Fruit fly (Drosophila melanogaster) whole organism, embryonic: ENCODE measurements around the gene CG31230.

ENCODE experiments used
- CG10959 ChIP-seq: fragments of 200-800 bp; sonication (Bioruptor generic); IDR thresholded peaks from 2 replicates; pipeline ENCODE4 v1.3.6; 2022; ENCODE audit warnings: missing biosample characterization, missing genetic modification characterization
- CG10979 ChIP-seq: fragments of 200-800 bp; sonication (Bioruptor generic); optimal IDR thresholded peaks from 2 replicates; lab custom pipeline; 2018; ENCODE audit warnings: missing biosample characterization, mild to moderate bottlenecking, missing genetic modification characterization, moderate library complexity
- CG12071 ChIP-seq: fragments of 200-800 bp; sonication (Bioruptor generic); optimal IDR thresholded peaks from 3 replicates; lab custom pipeline; 2018; ENCODE audit warnings: missing biosample characterization, mild to moderate bottlenecking, missing genetic modification characterization
- CG13123 ChIP-seq: fragments of 200-800 bp; sonication (Bioruptor generic); optimal IDR thresholded peaks from 2 replicates; lab custom pipeline; 2016; ENCODE audit warnings: missing biosample characterization, missing genetic modification characterization
- CG13894 ChIP-seq: fragments of 200-800 bp; sonication (Bioruptor generic); optimal IDR thresholded peaks from 3 replicates; lab custom pipeline; 2018; ENCODE audit warnings: missing biosample characterization, mild to moderate bottlenecking, missing genetic modification characterization, moderate library complexity
- CG14014 ChIP-seq: fragments of 200-800 bp; sonication (Bioruptor generic); IDR thresholded peaks from 2 replicates; pipeline ENCODE4 v1.3.6; 2022; ENCODE audit warnings: missing biosample characterization, missing genetic modification characterization
- CG14667 ChIP-seq: fragments of 200-800 bp; sonication (Bioruptor generic); IDR thresholded peaks from 2 replicates; pipeline ENCODE4 v1.3.6; 2022; ENCODE audit warnings: missing biosample characterization, missing genetic modification characterization
- CG15011 ChIP-seq: fragments of 200-800 bp; sonication (Bioruptor generic); optimal IDR thresholded peaks from 3 replicates; lab custom pipeline; 2018; ENCODE audit warnings: missing biosample characterization, mild to moderate bottlenecking, missing genetic modification characterization
- CG17186 ChIP-seq: fragments of 200-800 bp; sonication (Bioruptor generic); optimal IDR thresholded peaks from 3 replicates; lab custom pipeline; 2017; ENCODE audit warnings: missing biosample characterization, missing genetic modification reagents, missing genetic modification characterization
- CG17328 ChIP-seq: fragments of 200-800 bp; sonication (Bioruptor generic); IDR thresholded peaks from 2 replicates; pipeline ENCODE4 v1.3.6; 2022; ENCODE audit warnings: missing biosample characterization, missing genetic modification characterization
- CG17612 ChIP-seq: fragments of 200-800 bp; sonication (Bioruptor generic); IDR thresholded peaks from 2 replicates; pipeline ENCODE4 v1.3.6; 2022; ENCODE audit warnings: missing biosample characterization, missing genetic modification characterization
- CG18011 ChIP-seq: fragments of 200-800 bp; sonication (Bioruptor generic); optimal IDR thresholded peaks from 2 replicates; lab custom pipeline; 2017; ENCODE audit warnings: missing biosample characterization, missing genetic modification characterization, mild to moderate bottlenecking, moderate library complexity, missing genotype
- CG32767 ChIP-seq: fragments of 200-800 bp; sonication (Bioruptor generic); IDR thresholded peaks from 2 replicates; pipeline ENCODE4 v1.3.6; 2022; ENCODE audit warnings: missing biosample characterization, missing genetic modification characterization
- CG34376 ChIP-seq: fragments of 200-800 bp; sonication (Bioruptor generic); optimal IDR thresholded peaks from 2 replicates; lab custom pipeline; 2018; ENCODE audit warnings: missing biosample characterization, mild to moderate bottlenecking, missing genetic modification characterization
- CG7357 ChIP-seq: fragments of 200-800 bp; sonication (Bioruptor generic); IDR thresholded peaks from 3 replicates; pipeline ENCODE4 v1.3.6; 2022; ENCODE audit warnings: missing biosample characterization, missing genetic modification characterization
- CG7745 ChIP-seq: fragments of 200-800 bp; sonication (Bioruptor generic); optimal IDR thresholded peaks from 2 replicates; lab custom pipeline; 2018; ENCODE audit warnings: missing biosample characterization, mild to moderate bottlenecking, missing genetic modification characterization, moderate library complexity
- CkIIα-i1 ChIP-seq: fragments of 200-800 bp; sonication (Bioruptor generic); IDR thresholded peaks from 2 replicates; pipeline ENCODE4 v1.3.6; 2022; ENCODE audit warnings: missing biosample characterization, missing genetic modification characterization
- Dbx ChIP-seq: fragments of 200-800 bp; sonication (Bioruptor generic); IDR thresholded peaks from 3 replicates; pipeline ENCODE4 v1.3.6; 2022; ENCODE audit warnings: missing biosample characterization, missing genetic modification characterization
- Dp ChIP-seq: fragments of 200-800 bp; sonication (Bioruptor generic); optimal IDR thresholded peaks from 2 replicates; lab custom pipeline; 2018; ENCODE audit warnings: missing biosample characterization, mild to moderate bottlenecking, missing genetic modification characterization, moderate library complexity
- Ets97D ChIP-seq: fragments of 200-800 bp; sonication (Bioruptor generic); optimal IDR thresholded peaks from 3 replicates; lab custom pipeline; 2016; ENCODE audit warnings: missing biosample characterization, missing genetic modification characterization
- Mrtf ChIP-seq: fragments of 200-800 bp; sonication (Bioruptor generic); IDR thresholded peaks from 3 replicates; pipeline ENCODE4 v1.3.6; 2022; ENCODE audit warnings: missing biosample characterization, missing genetic modification characterization
- NFAT ChIP-seq: fragments of 200-800 bp; sonication (Bioruptor generic); IDR thresholded peaks from 2 replicates; pipeline ENCODE4 v1.3.6; 2022; ENCODE audit warnings: missing biosample characterization, missing genetic modification characterization
- Nf-YC ChIP-seq: fragments of 200-800 bp; optimal IDR thresholded peaks from 3 replicates; lab custom pipeline; 2019; ENCODE audit warnings: missing biosample characterization, mild to moderate bottlenecking, missing genetic modification characterization, moderate library complexity
- PHDP ChIP-seq: fragments of 200-800 bp; sonication (Bioruptor generic); optimal IDR thresholded peaks from 3 replicates; lab custom pipeline; 2018; ENCODE audit warnings: missing biosample characterization, mild to moderate bottlenecking, missing genetic modification characterization, moderate library complexity
- Pdp1 ChIP-seq, 2 experiments: fragments of 200-800 bp; sonication (Bioruptor generic); optimal IDR thresholded peaks; 3 replicates each; lab custom pipeline; 2016; ENCODE audit warnings: missing biosample characterization in 2 of 2, missing genetic modification characterization in 2 of 2, mild to moderate bottlenecking in 1 of 2, moderate library complexity in 1 of 2
- YL-1 ChIP-seq: fragments of 200-800 bp; sonication (Bioruptor generic); optimal IDR thresholded peaks from 3 replicates; lab custom pipeline; 2017; ENCODE audit warnings: missing biosample characterization, mild to moderate bottlenecking, missing genetic modification characterization
- ab ChIP-seq: fragments of 200-800 bp; sonication (Bioruptor generic); optimal IDR thresholded peaks from 2 replicates; lab custom pipeline; 2016; ENCODE audit warnings: missing biosample characterization, missing genetic modification characterization
- caup ChIP-seq: fragments of 200-800 bp; sonication (Bioruptor generic); optimal IDR thresholded peaks from 3 replicates; lab custom pipeline; 2017; ENCODE audit warnings: missing biosample characterization, mild to moderate bottlenecking, missing genetic modification characterization, moderate library complexity; ENCODE audit not compliant: severe bottlenecking
- crc ChIP-seq: fragments of 200-800 bp; sonication (Bioruptor generic); optimal IDR thresholded peaks from 2 replicates; lab custom pipeline; 2016; ENCODE audit warnings: missing biosample characterization, missing genetic modification characterization
- dimm ChIP-seq: fragments of 200-800 bp; sonication (Bioruptor generic); IDR thresholded peaks from 2 replicates; pipeline ENCODE4 v1.3.6; 2022; ENCODE audit warnings: missing biosample characterization, missing genetic modification characterization
- dm ChIP-seq: fragments of 200-800 bp; sonication (Bioruptor generic); optimal IDR thresholded peaks from 3 replicates; lab custom pipeline; 2016; ENCODE audit warnings: missing biosample characterization, missing genetic modification characterization
- dmrt11E ChIP-seq: fragments of 200-800 bp; sonication (Bioruptor generic); optimal IDR thresholded peaks from 3 replicates; lab custom pipeline; 2018; ENCODE audit warnings: missing biosample characterization, mild to moderate bottlenecking, missing genetic modification characterization, moderate library complexity
- kah ChIP-seq: fragments of 200-800 bp; sonication (Bioruptor generic); optimal IDR thresholded peaks from 2 replicates; lab custom pipeline; 2018; ENCODE audit warnings: missing biosample characterization, mild to moderate bottlenecking, missing genetic modification characterization
- kay ChIP-seq: fragments of 200-800 bp; sonication (Bioruptor generic); optimal IDR thresholded peaks from 2 replicates; lab custom pipeline; 2016; ENCODE audit warnings: missing biosample characterization, missing genetic modification characterization
- nerfin-1 ChIP-seq: fragments of 200-800 bp; sonication (Bioruptor generic); optimal IDR thresholded peaks from 3 replicates; lab custom pipeline; 2019; ENCODE audit warnings: missing biosample characterization, mild to moderate bottlenecking, missing genetic modification characterization, moderate library complexity
- pfk ChIP-seq: fragments of 200-800 bp; sonication (Bioruptor generic); optimal IDR thresholded peaks from 2 replicates; lab custom pipeline; 2018; ENCODE audit warnings: missing biosample characterization, mild to moderate bottlenecking, missing genetic modification characterization, moderate library complexity
- phol ChIP-seq: fragments of 200-800 bp; sonication (Bioruptor generic); optimal IDR thresholded peaks from 3 replicates; lab custom pipeline; 2018; ENCODE audit warnings: missing biosample characterization, mild to moderate bottlenecking, missing genetic modification characterization, moderate library complexity
- prd ChIP-seq, 3 experiments: fragments of >200 bp in 2 of 3; fragments of 200-800 bp in 1 of 3; sonication (Bioruptor generic) in 1 of 3; optimal IDR thresholded peaks in 2 of 3; IDR thresholded peaks in 1 of 3; 2 replicates in 2 of 3; 3 replicates in 1 of 3; pipeline versions ENCODE4 v1.3.6 to Lab custom; 2017 to 2022; ENCODE audit warnings: missing biosample characterization in 1 of 3, missing genetic modification characterization in 1 of 3
- row ChIP-seq: fragments of 200-800 bp; sonication (Bioruptor generic); IDR thresholded peaks from 3 replicates; pipeline ENCODE4 v1.3.6; 2022; ENCODE audit warnings: missing biosample characterization, missing genetic modification characterization
- sens ChIP-seq: fragments of 200-800 bp; sonication (Bioruptor generic); peaks from one replicate; lab custom pipeline; 2016; ENCODE audit warnings: missing biosample characterization, missing genetic modification characterization
- shn ChIP-seq: fragments of 200-800 bp; sonication (Bioruptor generic); optimal IDR thresholded peaks from 3 replicates; lab custom pipeline; 2016; ENCODE audit warnings: missing biosample characterization, missing genetic modification characterization
- slp2 ChIP-seq: fragments of 200-800 bp; sonication (Bioruptor generic); optimal IDR thresholded peaks from 2 replicates; lab custom pipeline; 2016; ENCODE audit warnings: missing biosample characterization, missing genetic modification characterization
- so ChIP-seq: fragments of 200-800 bp; sonication (Bioruptor generic); IDR thresholded peaks from 3 replicates; pipeline ENCODE4 v1.3.6; 2022; ENCODE audit warnings: missing biosample characterization, missing genetic modification characterization
- sr ChIP-seq: fragments of 200-800 bp; sonication (Bioruptor generic); IDR thresholded peaks from 3 replicates; pipeline ENCODE4 v1.3.6; 2022; ENCODE audit warnings: missing biosample characterization, missing genetic modification characterization
- stwl ChIP-seq: fragments of 200-800 bp; sonication (Bioruptor generic); optimal IDR thresholded peaks from 3 replicates; lab custom pipeline; 2018; ENCODE audit warnings: missing biosample characterization, mild to moderate bottlenecking, missing genetic modification characterization, moderate library complexity
- trem ChIP-seq: fragments of 200-800 bp; optimal IDR thresholded peaks from 3 replicates; lab custom pipeline; 2019; ENCODE audit warnings: missing biosample characterization, mild to moderate bottlenecking, missing genetic modification characterization, moderate library complexity
- tup ChIP-seq: fragments of 200-800 bp; sonication (Bioruptor generic); optimal IDR thresholded peaks from 2 replicates; lab custom pipeline; 2016; ENCODE audit warnings: missing biosample characterization, mild to moderate bottlenecking, missing genetic modification characterization, moderate library complexity
- tx ChIP-seq: fragments of 200-800 bp; sonication (Bioruptor generic); optimal IDR thresholded peaks from 2 replicates; lab custom pipeline; 2016; ENCODE audit warnings: missing biosample characterization, missing genetic modification characterization
- unpg ChIP-seq: fragments of 200-800 bp; sonication (Bioruptor generic); optimal IDR thresholded peaks from 3 replicates; lab custom pipeline; 2018; ENCODE audit warnings: missing biosample characterization, mild to moderate bottlenecking, missing genetic modification characterization, moderate library complexity
- zfh1 ChIP-seq: fragments of 200-800 bp; sonication (Bioruptor generic); IDR thresholded peaks from 3 replicates; pipeline ENCODE4 v1.3.6; 2022; ENCODE audit warnings: missing biosample characterization, missing genetic modification characterization

CG31230 gene

DNA sequence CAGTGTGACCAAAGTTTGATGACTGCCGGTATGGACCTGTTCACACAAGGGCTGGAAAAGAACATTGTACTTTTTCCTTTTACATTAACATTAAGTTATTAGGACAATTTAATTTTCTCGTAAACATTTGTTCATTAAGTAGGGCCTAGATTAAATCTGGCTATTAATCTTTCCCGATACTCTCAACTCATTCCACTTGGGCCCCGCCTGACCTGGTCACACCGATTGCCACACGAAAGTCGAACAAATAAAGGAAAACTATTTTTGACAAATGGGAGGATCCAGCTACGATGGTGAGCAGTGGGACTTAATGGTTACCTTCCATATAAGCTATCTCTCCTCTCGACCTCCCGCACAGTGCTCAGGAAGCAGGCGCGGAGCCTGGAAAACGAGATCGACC is 8.0 kb upstream of the CG31230 start, which contains the start of the genes Cpsf73 and Gos28 (continued):
- TF ChIP-seq dimm (GFP tag; lab: Robert Waterston, UW) (no peak), Nf-YC (peak; percentile 19), Dp (GFP tag; lab: Kevin White, UChicago) (peak; percentile 30), CG34376 (GFP tag; lab: Kevin White, UChicago) (no peak), PHDP (peak; percentile 21), Mrtf (GFP tag; lab: Robert Waterston, UW) (no peak), CG17328 (0 out of 2 replicates have a peak, but pooled peaks have one; percentile 25), tup (GFP tag; lab: Kevin White, UChicago) (no peak), caup (GFP tag; lab: Kevin White, UChicago) (no peak), CG14667 (GFP tag; lab: Robert Waterston, UW) (no peak), sr (no peak), Ets97D (peak; percentile 36), nerfin-1 (tag; lab: Kevin White, UChicago) (peak; percentile 41), CG10979 (tag; lab: Kevin White, UChicago) (peak; percentile 7), unpg (peak; percentile 19), CG13894 (tag; lab: Kevin White, UChicago) (no peak), tx (no peak), crc (GFP tag; lab: Kevin White, UChicago) (no peak), dmrt11E (tag; lab: Kevin White, UChicago) (peak; percentile 3), row (peak; percentile 86), CG17186 (GFP tag; lab: Kevin White, UChicago) (peak; percentile 43), CG32767 (GFP tag; lab: Robert Waterston, UW) (no peak), sens (GFP tag; lab: Kevin White, UChicago) (peak; percentile 82), stwl (tag; lab: Kevin White, UChicago) (peak; percentile 75), phol (peak; percentile 53), NFAT (no peak), slp2 (GFP tag; lab: Kevin White, UChicago) (peak; percentile 13), zfh1 (GFP tag; lab: Robert Waterston, UW) (0 out of 3 replicates have a peak, but pooled peaks have one; percentile 40), YL-1 (GFP tag; lab: Kevin White, UChicago) (peak; percentile 77), CG13123 (no peak), prd (optimal IDR thresholded peaks at IDR 0.05; lab: Kevin White, UChicago) (no peak), prd (GFP tag; IDR thresholded peaks at IDR 0.05; lab: Robert Waterston, UW) (peak; percentile 25; the same call in 1 of the 3 replicates), kay (GFP tag; lab: Kevin White, UChicago) (peak; percentile 19), dm (peak; percentile 25), so (GFP tag; lab: Robert Waterston, UW) (no peak), ab (GFP tag; lab: Kevin White, UChicago) (no peak), CG14014 (GFP tag; lab: Robert Waterston, UW) (0 out of 2 replicates have a peak, but pooled peaks have one; percentile 33), Pdp1 (GFP tag; optimal IDR thresholded peaks at IDR 0.05; lab: Kevin White, UChicago) (peak; percentile 31 to 33), CG15011 (GFP tag; lab: Kevin White, UChicago) (no peak), Dbx (no peak), shn (GFP tag; lab: Kevin White, UChicago) (no peak), kah (GFP tag; lab: Kevin White, UChicago) (peak; percentile 21), CG10959 (no peak), CG7357 (GFP tag; lab: Robert Waterston, UW) (0 out of 3 replicates have a peak, but pooled peaks have one; percentile 26), CG18011 (GFP tag; lab: Kevin White, UChicago) (peak; percentile 15), CG7745 (tag; lab: Kevin White, UChicago) (no peak), pfk (GFP tag; lab: Kevin White, UChicago) (no peak), CG12071 (GFP tag; lab: Kevin White, UChicago) (no peak), trem (tag; lab: Kevin White, UChicago) (peak; percentile 58), CkIIα-i1 (GFP tag; lab: Robert Waterston, UW) (no peak), CG17612 (GFP tag; lab: Robert Waterston, UW) (no peak)
